Fruit fly (Drosophila melanogaster) whole organism, embryonic: ENCODE measurements around the gene gl.

Experiments used
- C15 ChIP-seq: fragments of 200-800 bp; sonication (Bioruptor generic); IDR thresholded peaks from 3 replicates; pipeline ENCODE4 v1.3.6; 2022; ENCODE audit warnings: missing biosample characterization, missing genetic modification characterization
- CG10321 ChIP-seq: fragments of 200-800 bp; sonication (Bioruptor generic); IDR thresholded peaks from 2 replicates; pipeline ENCODE4 v1.3.6; 2022; ENCODE audit warnings: missing biosample characterization, missing genetic modification characterization
- CG10959 ChIP-seq: fragments of 200-800 bp; sonication (Bioruptor generic); IDR thresholded peaks from 2 replicates; pipeline ENCODE4 v1.3.6; 2022; ENCODE audit warnings: missing biosample characterization, missing genetic modification characterization
- CG11504 ChIP-seq: fragments of 200-800 bp; sonication (Bioruptor generic); optimal IDR thresholded peaks from 3 replicates; lab custom pipeline; 2019; ENCODE audit warnings: missing biosample characterization, mild to moderate bottlenecking, missing genetic modification characterization, moderate library complexity
- CG11723 ChIP-seq: fragments of 200-800 bp; sonication (Bioruptor generic); optimal IDR thresholded peaks from 2 replicates; lab custom pipeline; 2017; ENCODE audit warnings: missing biosample characterization, mild to moderate bottlenecking, missing genetic modification characterization
- CG13296 ChIP-seq: fragments of 200-800 bp; sonication (Bioruptor generic); optimal IDR thresholded peaks from 3 replicates; lab custom pipeline; 2018; ENCODE audit warnings: missing biosample characterization, mild to moderate bottlenecking, missing genetic modification characterization
- CG13624 ChIP-seq: fragments of 200-800 bp; sonication (Bioruptor generic); optimal IDR thresholded peaks from 2 replicates; lab custom pipeline; 2016; ENCODE audit warnings: missing biosample characterization, missing genetic modification characterization
- CG15479 ChIP-seq: fragments of 200-800 bp; sonication (Bioruptor generic); optimal IDR thresholded peaks from 3 replicates; lab custom pipeline; 2019; ENCODE audit warnings: missing biosample characterization, mild to moderate bottlenecking, missing genetic modification characterization, moderate library complexity
- CG1603 ChIP-seq: fragments of 200-800 bp; sonication (Bioruptor generic); optimal IDR thresholded peaks from 2 replicates; lab custom pipeline; 2019; ENCODE audit warnings: missing biosample characterization, mild to moderate bottlenecking, missing genetic modification characterization, moderate library complexity
- CG17912 ChIP-seq: fragments of 200-800 bp; sonication (Bioruptor generic); optimal IDR thresholded peaks from 2 replicates; lab custom pipeline; 2018; ENCODE audit warnings: missing biosample characterization, mild to moderate bottlenecking, missing genetic modification characterization
- CG18764 ChIP-seq: fragments of 200-800 bp; sonication (Bioruptor generic); optimal IDR thresholded peaks from 3 replicates; lab custom pipeline; 2016; ENCODE audit warnings: missing biosample characterization, missing genetic modification characterization
- CG30431 ChIP-seq: fragments of 200-800 bp; sonication (Bioruptor generic); optimal IDR thresholded peaks from 2 replicates; lab custom pipeline; 2017; ENCODE audit warnings: missing biosample characterization, missing genetic modification characterization
- CG31441 ChIP-seq: fragments of 200-800 bp; sonication (Bioruptor generic); IDR thresholded peaks from 2 replicates; pipeline ENCODE4 v1.3.6; 2022; ENCODE audit warnings: missing biosample characterization, missing genetic modification characterization
- CG34376 ChIP-seq: fragments of 200-800 bp; sonication (Bioruptor generic); optimal IDR thresholded peaks from 2 replicates; lab custom pipeline; 2018; ENCODE audit warnings: missing biosample characterization, mild to moderate bottlenecking, missing genetic modification characterization
- CG6254 ChIP-seq: fragments of 200-800 bp; sonication (Bioruptor generic); optimal IDR thresholded peaks from 3 replicates; lab custom pipeline; 2017; ENCODE audit warnings: mild to moderate bottlenecking, missing biosample characterization, missing genetic modification reagents, missing genetic modification characterization
- CG7963 ChIP-seq: fragments of 200-800 bp; sonication (Bioruptor generic); IDR thresholded peaks from 3 replicates; pipeline ENCODE4 v1.3.6; 2022; ENCODE audit warnings: missing biosample characterization, missing genetic modification characterization; ENCODE audit not compliant: partially characterized antibody
- CG8359 ChIP-seq: fragments of 200-800 bp; sonication (Bioruptor generic); optimal IDR thresholded peaks from 2 replicates; lab custom pipeline; 2017; ENCODE audit warnings: missing biosample characterization, mild to moderate bottlenecking, missing genetic modification characterization, borderline replicate concordance
- CG9727 ChIP-seq: fragments of 200-800 bp; sonication (Bioruptor generic); optimal IDR thresholded peaks from 3 replicates; lab custom pipeline; 2017; ENCODE audit warnings: missing biosample characterization, mild to moderate bottlenecking, missing genetic modification characterization
- CG9876 ChIP-seq: fragments of 200-800 bp; sonication (Bioruptor generic); optimal IDR thresholded peaks from 2 replicates; lab custom pipeline; 2016; ENCODE audit warnings: missing biosample characterization, missing genetic modification characterization
- Deaf1 ChIP-seq: fragments of 200-800 bp; optimal IDR thresholded peaks from 3 replicates; lab custom pipeline; 2019; ENCODE audit warnings: missing biosample characterization, mild to moderate bottlenecking, missing genetic modification characterization, moderate library complexity
- Doc2 ChIP-seq: fragments of 200-800 bp; sonication (Bioruptor generic); IDR thresholded peaks from 2 replicates; pipeline ENCODE4 v1.3.6; 2022; ENCODE audit warnings: missing biosample characterization, missing genetic modification characterization
- Elba2 ChIP-seq: fragments of 200-800 bp; sonication (Bioruptor generic); optimal IDR thresholded peaks from 3 replicates; lab custom pipeline; 2016; ENCODE audit warnings: missing biosample characterization, missing genetic modification characterization
- Gsc ChIP-seq: fragments of 200-800 bp; sonication (Bioruptor generic); IDR thresholded peaks from 2 replicates; pipeline ENCODE4 v1.3.6; 2022; ENCODE audit warnings: missing biosample characterization, missing genetic modification characterization
- Gug ChIP-seq: fragments of 200-800 bp; sonication (Bioruptor generic); IDR thresholded peaks from 4 replicates; pipeline ENCODE4 v1.3.6; 2022; ENCODE audit warnings: missing biosample characterization, missing genetic modification characterization
- HLH54F ChIP-seq: fragments of 200-800 bp; sonication (Bioruptor generic); optimal IDR thresholded peaks from 3 replicates; lab custom pipeline; 2016; ENCODE audit warnings: missing biosample characterization, missing genetic modification characterization
- Lim3 ChIP-seq: fragments of 200-800 bp; sonication (Bioruptor generic); IDR thresholded peaks from 2 replicates; pipeline ENCODE4 v1.3.6; 2022; ENCODE audit warnings: missing biosample characterization, missing genetic modification characterization
- Lpt ChIP-seq: fragments of >200 bp; optimal IDR thresholded peaks from 2 replicates; lab custom pipeline; 2018; ENCODE audit warnings: missing biosample characterization, missing genetic modification characterization
- Oaz ChIP-seq: fragments of 200-800 bp; sonication (Bioruptor generic); IDR thresholded peaks from 2 replicates; pipeline ENCODE4 v1.3.6; 2022; ENCODE audit warnings: missing biosample characterization, missing genetic modification characterization
- Oli ChIP-seq: fragments of 200-800 bp; sonication (Bioruptor generic); optimal IDR thresholded peaks from 2 replicates; lab custom pipeline; 2018; ENCODE audit warnings: missing biosample characterization, mild to moderate bottlenecking, missing genetic modification characterization, moderate library complexity
- Scr ChIP-seq: fragments of 200-800 bp; sonication (Bioruptor generic); IDR thresholded peaks from 2 replicates; pipeline ENCODE4 v1.3.6; 2022; ENCODE audit warnings: missing biosample characterization, missing genetic modification characterization; ENCODE audit not compliant: partially characterized antibody
- Sox100B ChIP-seq: fragments of 200-800 bp; sonication (Bioruptor generic); optimal IDR thresholded peaks from 3 replicates; lab custom pipeline; 2018; ENCODE audit warnings: missing biosample characterization, mild to moderate bottlenecking, missing genetic modification characterization
- Stat92E ChIP-seq, 3 experiments: fragments of >200 bp in 2 of 3; fragments of 200-800 bp in 1 of 3; sonication (Bioruptor generic) in 1 of 3; optimal IDR thresholded peaks; 2 replicates each; lab custom pipeline; 2017 to 2019; ENCODE audit warnings: missing biosample characterization in 3 of 3, missing genetic modification characterization in 3 of 3, mild to moderate bottlenecking in 1 of 3, moderate library complexity in 1 of 3
- ab ChIP-seq: fragments of 200-800 bp; sonication (Bioruptor generic); optimal IDR thresholded peaks from 2 replicates; lab custom pipeline; 2016; ENCODE audit warnings: missing biosample characterization, missing genetic modification characterization
- crp ChIP-seq, 2 experiments: fragments of 200-800 bp; sonication (Bioruptor generic); optimal IDR thresholded peaks; 2 replicates in 1 of 2; 3 replicates in 1 of 2; lab custom pipeline; 2017; ENCODE audit warnings: missing biosample characterization in 2 of 2, missing genetic modification characterization in 2 of 2, mild to moderate bottlenecking in 1 of 2, moderate library complexity in 1 of 2
- fd3F ChIP-seq: fragments of 200-800 bp; sonication (Bioruptor generic); optimal IDR thresholded peaks from 2 replicates; lab custom pipeline; 2018; ENCODE audit warnings: missing biosample characterization, mild to moderate bottlenecking, missing genetic modification characterization, moderate library complexity
- fd96Cb ChIP-seq: fragments of 200-800 bp; sonication (Bioruptor generic); optimal IDR thresholded peaks from 2 replicates; lab custom pipeline; 2018; ENCODE audit warnings: missing biosample characterization, mild to moderate bottlenecking, missing genetic modification characterization, moderate library complexity
- hb ChIP-seq: fragments of 200-800 bp; sonication (Bioruptor generic); IDR thresholded peaks from 3 replicates; pipeline ENCODE4 v1.3.6; 2022; ENCODE audit warnings: missing biosample characterization, missing genetic modification characterization; ENCODE audit not compliant: partially characterized antibody
- ken ChIP-seq: fragments of 200-800 bp; sonication (Bioruptor generic); IDR thresholded peaks from 3 replicates; pipeline ENCODE4 v1.3.6; 2022; ENCODE audit warnings: missing biosample characterization, missing genetic modification characterization
- maf-S ChIP-seq: fragments of 200-800 bp; sonication (Bioruptor generic); optimal IDR thresholded peaks from 2 replicates; lab custom pipeline; 2016; ENCODE audit warnings: missing biosample characterization, missing genetic modification characterization
- p53 ChIP-seq: fragments of 200-800 bp; sonication (Bioruptor generic); optimal IDR thresholded peaks from 2 replicates; lab custom pipeline; 2016; ENCODE audit warnings: missing biosample characterization, missing genetic modification characterization
- pb ChIP-seq: fragments of 200-800 bp; sonication (Bioruptor generic); optimal IDR thresholded peaks from 3 replicates; lab custom pipeline; 2016; ENCODE audit warnings: missing biosample characterization, missing genetic modification characterization
- ranshi ChIP-seq: fragments of 200-800 bp; sonication (Bioruptor generic); IDR thresholded peaks from 2 replicates; pipeline ENCODE4 v1.3.6; 2022; ENCODE audit warnings: missing biosample characterization, missing genetic modification characterization
- repo ChIP-seq: fragments of 200-800 bp; sonication (Bioruptor generic); optimal IDR thresholded peaks from 2 replicates; lab custom pipeline; 2016; ENCODE audit warnings: missing biosample characterization, missing genetic modification characterization
- rib ChIP-seq: fragments of 200-800 bp; sonication (Bioruptor generic); IDR thresholded peaks from 2 replicates; pipeline ENCODE4 v1.3.6; 2022; ENCODE audit warnings: missing biosample characterization, missing genetic modification characterization
- tio ChIP-seq: fragments of 200-800 bp; sonication (Bioruptor generic); optimal IDR thresholded peaks from 2 replicates; lab custom pipeline; 2017; ENCODE audit warnings: missing biosample characterization, missing genetic modification characterization, inconsistent platforms
- toy ChIP-seq: fragments of 200-800 bp; sonication (Bioruptor generic); IDR thresholded peaks from 2 replicates; pipeline ENCODE4 v1.3.6; 2022; ENCODE audit warnings: missing biosample characterization, missing genetic modification characterization
- twi ChIP-seq: fragments of 200-800 bp; optimal IDR thresholded peaks from 2 replicates; lab custom pipeline; 2019; ENCODE audit warnings: missing biosample characterization, mild to moderate bottlenecking, missing genetic modification characterization, moderate library complexity
- tx ChIP-seq: fragments of 200-800 bp; sonication (Bioruptor generic); optimal IDR thresholded peaks from 2 replicates; lab custom pipeline; 2016; ENCODE audit warnings: missing biosample characterization, missing genetic modification characterization

The gl gene

DNA sequence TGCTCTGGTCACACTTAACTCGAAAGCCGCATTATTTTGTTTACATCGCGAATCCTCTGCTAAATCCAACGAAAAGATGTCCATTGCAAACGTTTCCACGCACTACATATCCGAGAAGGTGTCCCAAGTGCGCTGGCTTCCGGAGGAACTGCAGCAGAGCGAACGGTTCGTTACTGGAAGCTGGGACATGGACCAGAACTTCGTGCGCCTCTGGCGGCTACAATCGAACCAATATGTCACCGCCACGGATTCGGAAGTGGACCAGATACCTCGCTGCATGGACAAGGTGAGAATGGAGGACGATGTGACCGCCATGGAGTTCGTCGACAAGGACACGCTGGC, 5.9 kb downstream of the gl start (continued):
- no peak for TF ChIP-seq crp (GFP tag; optimal IDR thresholded peaks at IDR 0.05; lab: Kevin White, UChicago)
- TF ChIP-seq, all 482 proteins: peak for 7

DNA sequence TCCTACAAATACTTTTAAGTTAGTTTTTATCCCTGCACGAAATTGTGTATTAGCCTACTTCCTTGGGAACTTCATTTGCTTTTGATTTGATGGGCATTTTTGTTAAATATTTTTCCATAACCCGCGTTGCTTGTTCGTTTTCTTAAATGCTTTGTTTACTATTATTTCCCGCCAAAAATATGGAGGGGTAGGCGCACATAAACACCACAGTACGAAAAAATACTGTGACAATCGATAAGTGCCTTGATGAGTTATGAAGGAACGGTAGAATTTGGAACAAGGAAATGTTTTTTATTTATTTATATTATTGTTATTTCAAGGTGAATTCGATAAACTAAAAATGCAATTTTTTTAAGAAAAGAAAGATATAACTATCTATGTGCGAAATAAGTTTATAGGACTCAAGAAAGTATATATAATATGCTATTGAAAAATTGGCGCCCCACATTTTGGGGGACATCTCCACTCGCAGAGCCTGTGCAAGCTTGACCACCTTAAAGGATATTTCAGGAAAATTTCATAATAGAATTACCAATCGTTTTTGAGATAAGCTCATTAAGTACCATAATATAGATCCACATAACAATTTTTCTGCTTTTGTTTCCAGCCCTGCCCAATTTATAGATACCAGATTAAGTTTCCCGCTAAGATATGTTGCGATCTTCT, 6.4 kb downstream of the gl start, which contains the start of the genes WRNexo and Nup43:
TSS of gene WRNexo (minus strand) at position 185 of the 666 bp plus-strand sequence.
TSS of gene Nup43 (plus strand) at position 661 of the 666 bp plus-strand sequence.
- no peak for TF ChIP-seq Sox100B (GFP tag; lab: Kevin White, UChicago)
- peak; percentile 32; the same call in 2 of the 4 replicates for TF ChIP-seq Gug
- no peak for TF ChIP-seq Oaz (GFP tag; lab: Robert Waterston, UW)
- no peak for TF ChIP-seq CG34376 (GFP tag; lab: Kevin White, UChicago)
- no peak for TF ChIP-seq CG8359
- no peak for TF ChIP-seq twi (tag; lab: Kevin White, UChicago)
- TF ChIP-seq HLH54F (GFP tag; lab: Kevin White, UChicago): peak; percentile 21
- no peak for TF ChIP-seq pb (GFP tag; lab: Kevin White, UChicago)
- TF ChIP-seq fd96Cb (tag; lab: Kevin White, UChicago): peak; percentile 40
- TF ChIP-seq CG30431: no peak
- no peak for TF ChIP-seq Doc2 (GFP tag; lab: Robert Waterston, UW)
- TF ChIP-seq ken (GFP tag; lab: Robert Waterston, UW): peak; percentile 52; the same call in 1 of the 3 replicates
- no peak for TF ChIP-seq Lpt (GFP tag; lab: Kevin White, UChicago)
- TF ChIP-seq hb (GFP tag; lab: Robert Waterston, UW): no peak
- no peak for TF ChIP-seq Scr
- peak; percentile 19 for TF ChIP-seq CG9727 (GFP tag; lab: Kevin White, UChicago)
- peak; percentile 61 for TF ChIP-seq CG11504
- TF ChIP-seq CG17912 (GFP tag; lab: Kevin White, UChicago): no peak
- TF ChIP-seq Lim3: no peak
- TF ChIP-seq CG13296: no peak
- no peak for TF ChIP-seq CG10959 (GFP tag; lab: Robert Waterston, UW)
- TF ChIP-seq toy (GFP tag; lab: Robert Waterston, UW): no peak
- TF ChIP-seq CG7963 (GFP tag; lab: Robert Waterston, UW): no peak
- no peak for TF ChIP-seq C15 (GFP tag; lab: Robert Waterston, UW)
- no peak for TF ChIP-seq CG15479 (GFP tag; lab: Kevin White, UChicago)
- TF ChIP-seq CG1603 (tag; lab: Kevin White, UChicago): no peak
- TF ChIP-seq maf-S (GFP tag; lab: Kevin White, UChicago): no peak
- TF ChIP-seq CG10321: no peak
- no peak for TF ChIP-seq rib
- TF ChIP-seq CG18764: no peak
- no peak for TF ChIP-seq repo (GFP tag; lab: Kevin White, UChicago)
- TF ChIP-seq Oli (tag; lab: Kevin White, UChicago): peak; percentile 35
- TF ChIP-seq CG31441: peak; percentile 43; the same call in 1 of the 2 replicates
- TF ChIP-seq CG9876 (GFP tag; lab: Kevin White, UChicago): no peak
- TF ChIP-seq Gsc (GFP tag; lab: Robert Waterston, UW): no peak
- no peak for TF ChIP-seq Deaf1 (tag; lab: Kevin White, UChicago)
- TF ChIP-seq tio (GFP tag; lab: Kevin White, UChicago): peak; percentile 46
- no peak for TF ChIP-seq ab
- no peak for TF ChIP-seq CG13624 (GFP tag; lab: Kevin White, UChicago)
- no peak for TF ChIP-seq CG6254
- TF ChIP-seq p53: no peak
- TF ChIP-seq Elba2: peak; percentile 16
- no peak for TF ChIP-seq tx (GFP tag; lab: Kevin White, UChicago)
- no peak for TF ChIP-seq Stat92E (GFP tag; optimal IDR thresholded peaks at IDR 0.05; lab: Kevin White, UChicago)
- TF ChIP-seq fd3F (GFP tag; lab: Kevin White, UChicago): peak; percentile 24
- TF ChIP-seq CG11723 (GFP tag; lab: Kevin White, UChicago): no peak
- TF ChIP-seq ranshi (GFP tag; lab: Robert Waterston, UW): peak; percentile 47; the same call in 1 of the 2 replicates
